Worm (Caenorhabditis elegans) whole organism, L4 larva: ENCODE measurements around the gene T08D10.4.

Source experiments
- ceh-44 ChIP-seq: fragments of 200-800 bp; sonication (Bioruptor generic); IDR thresholded peaks from 2 replicates; pipeline ENCODE4 v1.3.6; 2022; ENCODE audit warnings: missing genetic modification reagents, missing genetic modification characterization, missing compliant biosample characterization
- mdt-29 ChIP-seq: fragments of 200-800 bp; sonication (Bioruptor generic); IDR thresholded peaks from 2 replicates; pipeline ENCODE4 v1.3.6; 2022; ENCODE audit warnings: missing genetic modification reagents, missing genetic modification characterization, missing compliant biosample characterization
- mep-1 ChIP-seq: fragments of 150-350 bp; sonication (generic microtip); optimal IDR thresholded peaks from 3 replicates; lab custom pipeline; 2014; ENCODE audit warnings: missing biosample characterization, missing genetic modification characterization
- nhr-10 ChIP-seq: fragments of 150-350 bp; optimal IDR thresholded peaks from 2 replicates; lab custom pipeline; 2014; ENCODE audit warnings: missing biosample characterization, missing genetic modification characterization
- nhr-237 ChIP-seq: sonication (generic microtip); optimal IDR thresholded peaks from 2 replicates; lab custom pipeline; 2017; ENCODE audit warnings: missing biosample characterization, missing genetic modification characterization
- nhr-77 ChIP-seq: fragments of 150-350 bp; optimal IDR thresholded peaks from 2 replicates; lab custom pipeline; 2014; ENCODE audit warnings: missing biosample characterization, missing genetic modification characterization
- snpc-1.2 ChIP-seq: fragments of 200-800 bp; sonication (Bioruptor generic); IDR thresholded peaks from 2 replicates; pipeline ENCODE4 v1.3.6; 2022; ENCODE audit warnings: missing genetic modification reagents, missing genetic modification characterization, missing compliant biosample characterization
- snpc-4 ChIP-seq: fragments of 150-350 bp; optimal IDR thresholded peaks from 2 replicates; lab custom pipeline; 2014; ENCODE audit warnings: missing biosample characterization, missing genetic modification characterization
- unc-62 ChIP-seq, 3 experiments: fragments of 150-350 bp in 1 of 3; sonication (generic microtip); optimal IDR thresholded peaks in 2 of 3; peaks in 1 of 3; 1 replicate in 1 of 3; 2 replicates in 2 of 3; lab custom pipeline; 2014 to 2017; ENCODE audit warnings: missing biosample characterization in 3 of 3, missing genetic modification characterization in 3 of 3, missing genetic modification reagents in 3 of 3, missing genotype in 1 of 3

ce11 chrX:11962050-11962788 lies 9.1 kb upstream of the T08D10.4 start:
- TF ChIP-seq snpc-1.2, result no peak
- no peak for TF ChIP-seq ceh-44 (GFP tag; lab: Robert Waterston, UW)
- TF ChIP-seq snpc-4 (tag; lab: Kevin White, UChicago), result no peak
- TF ChIP-seq mep-1 (tag; lab: Kevin White, UChicago), result no peak
- TF ChIP-seq unc-62 (GFP tag; optimal IDR thresholded peaks at IDR 0.05 in 1 of 2; lab: Kevin White, UChicago), result no peak
- TF ChIP-seq unc-62 (tag; optimal IDR thresholded peaks at IDR 0.05; lab: Kevin White, UChicago), result no peak
- TF ChIP-seq nhr-77, result no peak
- TF ChIP-seq nhr-237 (tag; lab: Kevin White, UChicago), result no peak
- no peak for TF ChIP-seq mdt-29 (GFP tag; lab: Robert Waterston, UW)
- no peak for TF ChIP-seq nhr-10 (tag; lab: Kevin White, UChicago)
